Worm (Caenorhabditis elegans) whole organism, L4/young adult: ENCODE data around the gene unc-46.

ENCODE experiments used
- dao-5 ChIP-seq: sonication (generic microtip); optimal IDR thresholded peaks from 2 replicates; lab custom pipeline; 2016; ENCODE audit warnings: missing genotype, missing genetic modification characterization, moderate library complexity, missing compliant biosample characterization
- him-1 ChIP-seq: sonication (generic microtip); optimal IDR thresholded peaks from 2 replicates; lab custom pipeline; 2016; ENCODE audit warnings: missing genotype, missing genetic modification reagents, missing genetic modification characterization, missing compliant biosample characterization

DNA sequence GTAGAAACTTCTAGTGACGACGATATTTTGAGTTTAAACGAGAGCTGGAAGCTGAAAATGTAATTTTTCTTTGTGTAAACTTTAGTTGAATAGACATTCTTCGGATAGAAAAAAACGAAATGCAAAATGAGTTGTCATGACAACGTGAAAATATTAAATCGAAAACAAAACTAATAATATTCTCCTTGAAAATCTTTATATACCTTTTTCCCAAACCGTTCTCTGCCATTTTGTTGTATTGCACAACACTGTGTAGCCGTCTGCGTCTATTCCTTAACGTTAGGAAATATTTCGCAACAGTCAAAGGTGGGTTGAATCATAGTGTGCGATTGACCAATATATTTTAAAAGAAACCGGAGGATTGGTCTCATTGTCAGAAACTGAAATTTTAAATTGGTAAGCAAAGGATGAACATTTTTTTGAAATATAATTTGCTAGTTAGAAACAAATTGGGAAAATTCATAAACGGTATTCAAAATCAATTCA is 17.9 kb downstream of the unc-46 start, which contains the start of gene Y58A7A.3:
- TF ChIP-seq dao-5 (tag; lab: Kevin White, UChicago) (no peak), him-1 (no peak)
